Worm (Caenorhabditis elegans) whole organism, L1 larva: ENCODE results near the gene glct-6.

Source experiments
- C16A3.4 ChIP-seq: fragments of 150-350 bp; optimal IDR thresholded peaks from 2 replicates; lab custom pipeline; 2014; ENCODE audit warnings: missing biosample characterization, missing genetic modification characterization
- C34B4.2 ChIP-seq: sonication (generic microtip); optimal IDR thresholded peaks from 2 replicates; lab custom pipeline; 2017; ENCODE audit warnings: mild to moderate bottlenecking, missing genetic modification characterization, missing compliant biosample characterization
- F16B12.6 ChIP-seq: fragments of 150-350 bp; optimal IDR thresholded peaks from 2 replicates; lab custom pipeline; 2014; ENCODE audit warnings: missing biosample characterization, missing genetic modification characterization
- Y116A8C.19 ChIP-seq: sonication (generic microtip); optimal IDR thresholded peaks from 2 replicates; lab custom pipeline; 2016; ENCODE audit warnings: missing compliant biosample characterization, missing genetic modification characterization, borderline replicate concordance
- alr-1 ChIP-seq: fragments of 200-800 bp; sonication (Bioruptor generic); optimal IDR thresholded peaks from 2 replicates; lab custom pipeline; 2018; ENCODE audit warnings: borderline replicate concordance, mild to moderate bottlenecking, missing genetic modification characterization, missing compliant biosample characterization
- aly-2 ChIP-seq: fragments of 150-350 bp; optimal IDR thresholded peaks from 2 replicates; lab custom pipeline; 2014; ENCODE audit warnings: missing biosample characterization, missing genetic modification characterization
- ama-1 ChIP-seq: fragments of 150-350 bp; optimal IDR thresholded peaks from 2 replicates; lab custom pipeline; 2014
- ceh-82 ChIP-seq, 3 experiments: fragments of 150-350 bp in 1 of 3; sonication (generic microtip) in 2 of 3; optimal IDR thresholded peaks; 2 replicates each; lab custom pipeline; 2014 to 2017; ENCODE audit warnings: missing biosample characterization in 3 of 3, missing genetic modification characterization in 3 of 3
- ceh-90 ChIP-seq: sonication (generic microtip); optimal IDR thresholded peaks from 2 replicates; lab custom pipeline; 2016; ENCODE audit warnings: missing genetic modification characterization, missing compliant biosample characterization
- ces-1 ChIP-seq: fragments of 150-350 bp; optimal IDR thresholded peaks from 2 replicates; lab custom pipeline; 2014; ENCODE audit warnings: missing biosample characterization, missing genetic modification reagents, missing genetic modification characterization
- dsc-1 ChIP-seq: sonication (generic microtip); optimal IDR thresholded peaks from 2 replicates; lab custom pipeline; 2016; ENCODE audit warnings: mild to moderate bottlenecking, missing genetic modification characterization, missing compliant biosample characterization
- egl-27 ChIP-seq, 2 experiments: fragments of 150-350 bp in 1 of 2; sonication (generic microtip); optimal IDR thresholded peaks; 3 replicates each; lab custom pipeline; 2017 to 2018; ENCODE audit warnings: missing biosample characterization in 2 of 2, missing genetic modification characterization in 2 of 2, missing genetic modification reagents in 2 of 2
- elt-2 ChIP-seq: sonication (generic microtip); optimal IDR thresholded peaks from 2 replicates; lab custom pipeline; 2016; ENCODE audit warnings: missing genetic modification characterization, mild to moderate bottlenecking, inconsistent platforms, missing compliant biosample characterization, missing genetic modification reagents
- hlh-17 ChIP-seq: fragments of 200-800 bp; sonication (Bioruptor generic); optimal IDR thresholded peaks from 2 replicates; lab custom pipeline; 2018; ENCODE audit warnings: missing genetic modification characterization, mild to moderate bottlenecking, missing compliant biosample characterization, moderate library complexity, borderline replicate concordance
- hlh-4 ChIP-seq: sonication (generic microtip); optimal IDR thresholded peaks from 2 replicates; lab custom pipeline; 2016; ENCODE audit warnings: mild to moderate bottlenecking, missing genetic modification characterization, missing compliant biosample characterization
- hpl-2 ChIP-seq: fragments of 150-350 bp; optimal IDR thresholded peaks from 2 replicates; lab custom pipeline; 2014; ENCODE audit warnings: missing biosample characterization, missing genetic modification reagents, missing genetic modification characterization
- jun-1 ChIP-seq: fragments of 150-350 bp; optimal IDR thresholded peaks from 2 replicates; lab custom pipeline; 2014; ENCODE audit warnings: missing biosample characterization, missing genetic modification reagents, missing genetic modification characterization
- lin-13 ChIP-seq: fragments of 150-350 bp; optimal IDR thresholded peaks from 2 replicates; lab custom pipeline; 2014; ENCODE audit warnings: missing biosample characterization, missing genetic modification reagents, missing genetic modification characterization
- lin-14 ChIP-seq: fragments of 200-800 bp; sonication (Bioruptor generic); optimal IDR thresholded peaks from 2 replicates; lab custom pipeline; 2018; ENCODE audit warnings: mild to moderate bottlenecking, missing genetic modification characterization, moderate library complexity, missing compliant biosample characterization
- lin-15B ChIP-seq: fragments of 150-350 bp; sonication (generic microtip); optimal IDR thresholded peaks from 3 replicates; lab custom pipeline; 2014; ENCODE audit warnings: missing biosample characterization, missing genetic modification characterization
- lin-35 ChIP-seq, 2 experiments: fragments of 150-350 bp; optimal IDR thresholded peaks; 2 replicates each; lab custom pipeline; 2014; ENCODE audit warnings: missing biosample characterization in 2 of 2, missing genetic modification characterization in 2 of 2, missing genetic modification reagents in 2 of 2
- lin-39 ChIP-seq: fragments of 150-350 bp; optimal IDR thresholded peaks from 2 replicates; lab custom pipeline; 2014; ENCODE audit warnings: missing biosample characterization, missing genetic modification reagents, missing genetic modification characterization
- mab-9 ChIP-seq: fragments of 200-800 bp; sonication (Bioruptor generic); IDR thresholded peaks from 2 replicates; pipeline ENCODE4 v1.3.6; 2022; ENCODE audit warnings: missing genetic modification reagents, missing genetic modification characterization, missing compliant biosample characterization
- mdl-1 ChIP-seq, 2 experiments: fragments of 150-350 bp; optimal IDR thresholded peaks; 2 replicates each; lab custom pipeline; 2014 to 2017; ENCODE audit warnings: missing biosample characterization in 2 of 2, missing genetic modification characterization in 2 of 2, inconsistent platforms in 1 of 2
- mef-2 ChIP-seq: fragments of 150-350 bp; optimal IDR thresholded peaks from 2 replicates; lab custom pipeline; 2014; ENCODE audit warnings: missing biosample characterization, missing genetic modification characterization
- mep-1 ChIP-seq: fragments of 150-350 bp; optimal IDR thresholded peaks from 2 replicates; lab custom pipeline; 2014; ENCODE audit warnings: missing biosample characterization, missing genetic modification characterization
- nhr-11 ChIP-seq: fragments of 150-350 bp; optimal IDR thresholded peaks from 2 replicates; lab custom pipeline; 2014; ENCODE audit warnings: missing biosample characterization, missing genetic modification characterization
- nhr-12 ChIP-seq: sonication (generic microtip); optimal IDR thresholded peaks from 2 replicates; lab custom pipeline; 2017; ENCODE audit warnings: missing biosample characterization, missing genetic modification characterization
- nhr-19 ChIP-seq: fragments of 200-800 bp; sonication (Bioruptor generic); conservative IDR thresholded peaks from 2 replicates; pipeline ENCODE4 v1.3.6; 2022; ENCODE audit warnings: missing genetic modification characterization, missing compliant biosample characterization
- nhr-47 ChIP-seq: sonication (generic microtip); optimal IDR thresholded peaks from 2 replicates; lab custom pipeline; 2016; ENCODE audit warnings: mild to moderate bottlenecking, missing genetic modification characterization, moderate library complexity, missing compliant biosample characterization
- nhr-71 ChIP-seq: sonication (generic microtip); optimal IDR thresholded peaks from 2 replicates; lab custom pipeline; 2016; ENCODE audit warnings: mild to moderate bottlenecking, missing genetic modification characterization, moderate library complexity, missing compliant biosample characterization
- nhr-76 ChIP-seq: sonication (generic microtip); optimal IDR thresholded peaks from 2 replicates; lab custom pipeline; 2017; ENCODE audit warnings: missing biosample characterization, missing genetic modification characterization
- nhr-90 ChIP-seq: sonication (generic microtip); optimal IDR thresholded peaks from 2 replicates; lab custom pipeline; 2016; ENCODE audit warnings: mild to moderate bottlenecking, missing genetic modification characterization, missing compliant biosample characterization; ENCODE audit not compliant: poor library complexity
- pag-3 ChIP-seq: sonication (generic microtip); optimal IDR thresholded peaks from 2 replicates; lab custom pipeline; 2017; ENCODE audit warnings: missing genetic modification characterization, mild to moderate bottlenecking, missing compliant biosample characterization, antibody characterized with exemption, borderline replicate concordance; ENCODE audit not compliant: insufficient read depth
- pqm-1 ChIP-seq: sonication (generic microtip); optimal IDR thresholded peaks from 3 replicates; lab custom pipeline; 2017; ENCODE audit warnings: missing biosample characterization, missing genetic modification characterization
- skn-1 ChIP-seq: fragments of 150-350 bp; optimal IDR thresholded peaks from 2 replicates; lab custom pipeline; 2014; ENCODE audit warnings: missing biosample characterization, missing genetic modification characterization
- snu-23 ChIP-seq: sonication (generic microtip); optimal IDR thresholded peaks from 2 replicates; lab custom pipeline; 2016; ENCODE audit warnings: missing genetic modification characterization, missing compliant biosample characterization
- sox-4 ChIP-seq: sonication (generic microtip); optimal IDR thresholded peaks from 2 replicates; lab custom pipeline; 2016; ENCODE audit warnings: missing genetic modification characterization, missing compliant biosample characterization
- sptf-1 ChIP-seq: fragments of 150-350 bp; optimal IDR thresholded peaks from 2 replicates; lab custom pipeline; 2014; ENCODE audit warnings: missing biosample characterization, missing genetic modification characterization
- sup-37 ChIP-seq: fragments of 200-800 bp; sonication (Bioruptor generic); optimal IDR thresholded peaks from 2 replicates; lab custom pipeline; 2018; ENCODE audit warnings: mild to moderate bottlenecking, missing genetic modification characterization, missing compliant biosample characterization
- tbx-2 ChIP-seq: sonication (generic microtip); optimal IDR thresholded peaks from 2 replicates; lab custom pipeline; 2016; ENCODE audit warnings: missing genetic modification characterization, missing compliant biosample characterization
- tlp-1 ChIP-seq: fragments of 150-350 bp; optimal IDR thresholded peaks from 2 replicates; lab custom pipeline; 2014; ENCODE audit warnings: missing biosample characterization, missing genetic modification characterization
- unc-130 ChIP-seq: fragments of 150-350 bp; optimal IDR thresholded peaks from 2 replicates; lab custom pipeline; 2017; ENCODE audit warnings: missing biosample characterization, missing genetic modification characterization, inconsistent platforms
- unc-30 ChIP-seq: sonication (generic microtip); optimal IDR thresholded peaks from 2 replicates; lab custom pipeline; 2017; ENCODE audit warnings: missing biosample characterization, missing genetic modification characterization
- unc-86 ChIP-seq: sonication (generic microtip); optimal IDR thresholded peaks from 2 replicates; lab custom pipeline; 2016; ENCODE audit warnings: missing genetic modification characterization, missing compliant biosample characterization
- vab-15 ChIP-seq: sonication (generic microtip); optimal IDR thresholded peaks from 2 replicates; lab custom pipeline; 2017; ENCODE audit warnings: missing genotype, mild to moderate bottlenecking, missing genetic modification characterization, missing compliant biosample characterization
- xbp-1 ChIP-seq: sonication (generic microtip); optimal IDR thresholded peaks from 2 replicates; lab custom pipeline; 2016; ENCODE audit warnings: missing genetic modification characterization, missing compliant biosample characterization
- zip-4 ChIP-seq: fragments of 200-800 bp; sonication (Bioruptor generic); optimal IDR thresholded peaks from 2 replicates; lab custom pipeline; 2018; ENCODE audit warnings: mild to moderate bottlenecking, missing genetic modification characterization, moderate library complexity, missing compliant biosample characterization
- ztf-4 ChIP-seq: fragments of 150-350 bp; optimal IDR thresholded peaks from 2 replicates; lab custom pipeline; 2014; ENCODE audit warnings: missing biosample characterization, missing genetic modification characterization

Gene glct-6

ce11 chrIV:3738655-3739403, 45.2 kb upstream of the glct-6 start, which contains the start of gene nape-2 (continued):
- TF ChIP-seq alr-1 (peak; percentile 60), unc-30 (tag; lab: Kevin White, UChicago) (no peak), unc-130 (tag; lab: Kevin White, UChicago) (no peak), nhr-90 (tag; lab: Kevin White, UChicago) (no peak), nhr-11 (tag; lab: Kevin White, UChicago) (no peak), nhr-47 (tag; lab: Kevin White, UChicago) (peak; percentile 6), snu-23 (GFP tag; lab: Kevin White, UChicago) (no peak), lin-15B (peak; percentile 45), lin-14 (GFP tag; lab: Kevin White, UChicago) (peak; percentile 70), zip-4 (GFP tag; lab: Kevin White, UChicago) (no peak), xbp-1 (no peak), hlh-17 (GFP tag; lab: Kevin White, UChicago) (no peak), sptf-1 (no peak), unc-86 (no peak), pqm-1 (tag; lab: Kevin White, UChicago) (no peak), dsc-1 (tag; lab: Kevin White, UChicago) (no peak), lin-13 (GFP tag; lab: Kevin White, UChicago) (no peak), C34B4.2 (no peak), lin-39 (no peak), lin-35 (GFP tag; optimal IDR thresholded peaks at IDR 0.05; lab: Kevin White, UChicago) (peak in 1 of 2 experiments; percentile 32), ceh-90 (tag; lab: Kevin White, UChicago) (no peak), Y116A8C.19 (tag; lab: Kevin White, UChicago) (no peak), hpl-2 (GFP tag; lab: Kevin White, UChicago) (no peak), ama-1 (no peak), tlp-1 (tag; lab: Kevin White, UChicago) (no peak), mdl-1 (tag; optimal IDR thresholded peaks at IDR 0.05; lab: Kevin White, UChicago) (no peak), C16A3.4 (tag; lab: Kevin White, UChicago) (no peak), F16B12.6 (tag; lab: Kevin White, UChicago) (no peak), nhr-12 (tag; lab: Kevin White, UChicago) (no peak), ceh-82 (tag; optimal IDR thresholded peaks at IDR 0.05; lab: Kevin White, UChicago) (no peak), sup-37 (GFP tag; lab: Kevin White, UChicago) (no peak), jun-1 (tag; lab: Kevin White, UChicago) (no peak), pag-3 (no peak), ces-1 (no peak), mab-9 (no peak), nhr-76 (no peak), nhr-71 (tag; lab: Kevin White, UChicago) (no peak), hlh-4 (tag; lab: Kevin White, UChicago) (no peak), aly-2 (tag; lab: Kevin White, UChicago) (no peak), egl-27 (tag; optimal IDR thresholded peaks at IDR 0.05; lab: Kevin White, UChicago) (no peak), elt-2 (tag; lab: Kevin White, UChicago) (no peak), mef-2 (tag; lab: Kevin White, UChicago) (no peak), skn-1 (tag; lab: Kevin White, UChicago) (no peak), nhr-19 (GFP tag; lab: Robert Waterston, UW) (no peak), ztf-4 (tag; lab: Kevin White, UChicago) (no peak), sox-4 (tag; lab: Kevin White, UChicago) (no peak), tbx-2 (tag; lab: Kevin White, UChicago) (no peak), mep-1 (tag; lab: Kevin White, UChicago) (no peak), vab-15 (tag; lab: Kevin White, UChicago) (no peak)
